Worm (Caenorhabditis elegans) whole organism, L4 larva: ENCODE results near the gene unc-130.

ENCODE experiments used
- T20F7.1 ChIP-seq: fragments of 200-800 bp; sonication (Bioruptor generic); optimal IDR thresholded peaks from 2 replicates; lab custom pipeline; 2018; ENCODE audit warnings: mild to moderate bottlenecking, missing genetic modification characterization, missing compliant biosample characterization
- ZK546.5 ChIP-seq, 2 experiments: sonication (generic microtip); optimal IDR thresholded peaks; 2 replicates each; lab custom pipeline; 2017; ENCODE audit warnings: missing biosample characterization in 2 of 2, missing genetic modification characterization in 2 of 2
- aha-1 ChIP-seq: fragments of 150-350 bp; peaks from one replicate; lab custom pipeline; 2014; ENCODE audit warnings: missing biosample characterization, missing genetic modification characterization
- arid-1 ChIP-seq: fragments of 200-800 bp; sonication (Bioruptor generic); conservative IDR thresholded peaks from 2 replicates; pipeline ENCODE4 v1.3.6; 2022; ENCODE audit warnings: missing genetic modification reagents, missing genetic modification characterization, missing compliant biosample characterization
- ceh-20 ChIP-seq: fragments of 200-800 bp; sonication (Bioruptor generic); IDR thresholded peaks from 2 replicates; pipeline ENCODE4 v1.3.6; 2022; ENCODE audit warnings: missing genetic modification reagents, missing genetic modification characterization, missing compliant biosample characterization
- ceh-62 ChIP-seq: sonication (generic microtip); optimal IDR thresholded peaks from 2 replicates; lab custom pipeline; 2017; ENCODE audit warnings: missing biosample characterization, missing genetic modification characterization
- ceh-82 ChIP-seq: sonication (generic microtip); optimal IDR thresholded peaks from 2 replicates; lab custom pipeline; 2017; ENCODE audit warnings: missing biosample characterization, missing genetic modification characterization
- cey-2 ChIP-seq: sonication (generic microtip); optimal IDR thresholded peaks from 3 replicates; lab custom pipeline; 2017; ENCODE audit warnings: missing genetic modification characterization, mild to moderate bottlenecking, missing compliant biosample characterization, antibody characterized with exemption, borderline replicate concordance; ENCODE audit not compliant: insufficient read depth
- ctbp-1 ChIP-seq: fragments of 200-800 bp; sonication (Bioruptor generic); IDR thresholded peaks from 2 replicates; pipeline ENCODE4 v1.3.6; 2022; ENCODE audit warnings: missing genetic modification reagents, missing genetic modification characterization, missing compliant biosample characterization
- daf-16 ChIP-seq, 3 experiments: sonication (generic microtip); optimal IDR thresholded peaks; 2 replicates each; lab custom pipeline; 2016 to 2017; ENCODE audit warnings: missing genetic modification characterization in 3 of 3, missing genetic modification reagents in 3 of 3, mild to moderate bottlenecking in 2 of 3, missing compliant biosample characterization in 2 of 3, missing biosample characterization in 1 of 3, moderate library complexity in 1 of 3
- dmd-6 ChIP-seq: fragments of 200-800 bp; sonication (Bioruptor generic); IDR thresholded peaks from 2 replicates; pipeline ENCODE4 v1.3.6; 2022; ENCODE audit warnings: missing genetic modification reagents, missing genetic modification characterization, missing compliant biosample characterization
- dmd-9 ChIP-seq: fragments of 200-800 bp; sonication (Bioruptor generic); IDR thresholded peaks from 2 replicates; pipeline ENCODE4 v1.3.6; 2022; ENCODE audit warnings: missing genetic modification reagents, missing genetic modification characterization, missing compliant biosample characterization
- dpl-1 ChIP-seq: fragments of 150-350 bp; optimal IDR thresholded peaks from 2 replicates; lab custom pipeline; 2014; ENCODE audit warnings: missing biosample characterization, missing genetic modification reagents, missing genetic modification characterization
- gei-8 ChIP-seq: fragments of 200-800 bp; sonication (Bioruptor generic); optimal IDR thresholded peaks from 2 replicates; lab custom pipeline; 2018; ENCODE audit warnings: mild to moderate bottlenecking, missing genetic modification characterization, missing compliant biosample characterization
- hif-1 ChIP-seq, 2 experiments: sonication (generic microtip); optimal IDR thresholded peaks; 2 replicates each; lab custom pipeline; 2016 to 2017; ENCODE audit warnings: missing compliant biosample characterization in 2 of 2, missing genetic modification characterization in 2 of 2, missing genetic modification reagents in 2 of 2, missing genotype in 2 of 2, mild to moderate bottlenecking in 1 of 2
- hlh-11 ChIP-seq: fragments of 200-800 bp; sonication (Bioruptor generic); optimal IDR thresholded peaks from 2 replicates; lab custom pipeline; 2018; ENCODE audit warnings: mild to moderate bottlenecking, missing genetic modification characterization, missing compliant biosample characterization
- hlh-30 ChIP-seq: sonication (generic microtip); optimal IDR thresholded peaks from 2 replicates; lab custom pipeline; 2017; ENCODE audit warnings: antibody characterized with exemption, mild to moderate bottlenecking, missing genetic modification characterization, missing compliant biosample characterization; ENCODE audit not compliant: insufficient read depth
- hmg-1.1 ChIP-seq: fragments of 200-800 bp; sonication (Bioruptor generic); IDR thresholded peaks from 2 replicates; pipeline ENCODE4 v1.3.6; 2022; ENCODE audit warnings: missing genetic modification reagents, missing genetic modification characterization, missing compliant biosample characterization
- lin-15B ChIP-seq: fragments of 150-350 bp; sonication (generic microtip); optimal IDR thresholded peaks from 3 replicates; lab custom pipeline; 2014; ENCODE audit warnings: missing biosample characterization, missing genetic modification characterization
- lin-29 ChIP-seq: fragments of 200-800 bp; sonication (Bioruptor generic); IDR thresholded peaks from 2 replicates; pipeline ENCODE4 v1.3.6; 2022; ENCODE audit warnings: missing genetic modification reagents, missing genetic modification characterization, missing compliant biosample characterization
- lin-38 ChIP-seq: fragments of 200-800 bp; sonication (Bioruptor generic); IDR thresholded peaks from 2 replicates; pipeline ENCODE4 v1.3.6; 2022; ENCODE audit warnings: missing genetic modification reagents, missing genetic modification characterization, missing compliant biosample characterization
- lsy-2 ChIP-seq, 2 experiments: fragments of 150-350 bp in 1 of 2; sonication (generic microtip) in 1 of 2; optimal IDR thresholded peaks; 2 replicates each; lab custom pipeline; 2014 to 2017; ENCODE audit warnings: missing biosample characterization in 2 of 2, missing genetic modification characterization in 2 of 2
- madf-9 ChIP-seq: fragments of 200-800 bp; sonication (Bioruptor generic); conservative IDR thresholded peaks from 2 replicates; pipeline ENCODE4 v1.3.6; 2022; ENCODE audit warnings: missing genetic modification reagents, missing genetic modification characterization, missing compliant biosample characterization
- mep-1 ChIP-seq: fragments of 150-350 bp; sonication (generic microtip); optimal IDR thresholded peaks from 3 replicates; lab custom pipeline; 2014; ENCODE audit warnings: missing biosample characterization, missing genetic modification characterization
- mes-2 ChIP-seq: sonication (generic microtip); optimal IDR thresholded peaks from 2 replicates; lab custom pipeline; 2016; ENCODE audit warnings: missing genotype, mild to moderate bottlenecking, missing genetic modification characterization, missing compliant biosample characterization; ENCODE audit not compliant: poor library complexity, severe bottlenecking
- nhr-237 ChIP-seq: sonication (generic microtip); optimal IDR thresholded peaks from 2 replicates; lab custom pipeline; 2017; ENCODE audit warnings: missing biosample characterization, missing genetic modification characterization
- nhr-25 ChIP-seq: sonication (generic microtip); optimal IDR thresholded peaks from 2 replicates; lab custom pipeline; 2017; ENCODE audit warnings: missing genetic modification characterization, mild to moderate bottlenecking, missing compliant biosample characterization, antibody characterized with exemption, moderate library complexity, borderline replicate concordance; ENCODE audit not compliant: insufficient read depth
- nhr-28 ChIP-seq: fragments of 150-350 bp; optimal IDR thresholded peaks from 2 replicates; lab custom pipeline; 2014; ENCODE audit warnings: missing biosample characterization, missing genetic modification characterization
- nhr-76 ChIP-seq: fragments of 150-350 bp; optimal IDR thresholded peaks from 2 replicates; lab custom pipeline; 2014; ENCODE audit warnings: missing biosample characterization, missing genetic modification characterization
- nhr-77 ChIP-seq: fragments of 150-350 bp; optimal IDR thresholded peaks from 2 replicates; lab custom pipeline; 2014; ENCODE audit warnings: missing biosample characterization, missing genetic modification characterization
- sdz-12 ChIP-seq: fragments of 200-800 bp; sonication (Bioruptor generic); optimal IDR thresholded peaks from 2 replicates; lab custom pipeline; 2018; ENCODE audit warnings: mild to moderate bottlenecking, missing genetic modification characterization, missing compliant biosample characterization
- snpc-1.2 ChIP-seq: fragments of 200-800 bp; sonication (Bioruptor generic); IDR thresholded peaks from 2 replicates; pipeline ENCODE4 v1.3.6; 2022; ENCODE audit warnings: missing genetic modification reagents, missing genetic modification characterization, missing compliant biosample characterization
- spr-3 ChIP-seq: fragments of 200-800 bp; sonication (Bioruptor generic); optimal IDR thresholded peaks from 2 replicates; lab custom pipeline; 2018; ENCODE audit warnings: mild to moderate bottlenecking, missing genetic modification characterization, missing compliant biosample characterization
- unc-130 ChIP-seq: sonication (generic microtip); optimal IDR thresholded peaks from 2 replicates; lab custom pipeline; 2016; ENCODE audit warnings: missing genetic modification reagents, missing genetic modification characterization, missing compliant biosample characterization
- unc-62 ChIP-seq, 3 experiments: fragments of 150-350 bp in 1 of 3; sonication (generic microtip); optimal IDR thresholded peaks in 2 of 3; peaks in 1 of 3; 1 replicate in 1 of 3; 2 replicates in 2 of 3; lab custom pipeline; 2014 to 2017; ENCODE audit warnings: missing biosample characterization in 3 of 3, missing genetic modification characterization in 3 of 3, missing genetic modification reagents in 3 of 3, missing genotype in 1 of 3
- vab-7 ChIP-seq: fragments of 200-800 bp; sonication (Bioruptor generic); IDR thresholded peaks from 2 replicates; pipeline ENCODE4 v1.3.6; 2022; ENCODE audit warnings: missing genetic modification reagents, missing genetic modification characterization, missing compliant biosample characterization
- zag-1 ChIP-seq: fragments of 150-350 bp; optimal IDR thresholded peaks from 2 replicates; lab custom pipeline; 2014; ENCODE audit warnings: missing biosample characterization, missing genetic modification characterization
- zip-2 ChIP-seq: fragments of 150-350 bp; optimal IDR thresholded peaks from 2 replicates; lab custom pipeline; 2014; ENCODE audit warnings: missing biosample characterization, missing genetic modification characterization

unc-130 gene

DNA sequence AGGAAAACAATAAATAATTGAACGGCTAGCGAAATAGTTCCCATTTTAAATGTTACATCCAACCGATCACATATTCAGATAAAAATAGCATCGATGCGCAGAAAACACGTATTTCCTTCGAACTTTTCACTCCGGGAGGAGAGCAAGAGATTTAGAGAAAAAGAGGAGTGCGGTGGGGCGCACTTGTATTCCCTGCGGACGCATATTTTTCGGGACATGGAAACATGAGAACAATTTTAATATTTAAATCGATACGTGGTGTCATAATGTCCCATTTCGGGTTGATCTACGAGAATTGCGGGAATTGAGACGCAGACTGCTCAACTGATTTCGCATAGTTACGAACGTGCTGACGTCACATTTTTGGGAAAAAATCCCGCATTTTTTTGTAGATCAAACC is 11.7 kb downstream of the unc-130 start, which contains the start of gene C47G2.4 (continued):
- TF ChIP-seq nhr-25 (tag; lab: Kevin White, UChicago) = no peak

DNA sequence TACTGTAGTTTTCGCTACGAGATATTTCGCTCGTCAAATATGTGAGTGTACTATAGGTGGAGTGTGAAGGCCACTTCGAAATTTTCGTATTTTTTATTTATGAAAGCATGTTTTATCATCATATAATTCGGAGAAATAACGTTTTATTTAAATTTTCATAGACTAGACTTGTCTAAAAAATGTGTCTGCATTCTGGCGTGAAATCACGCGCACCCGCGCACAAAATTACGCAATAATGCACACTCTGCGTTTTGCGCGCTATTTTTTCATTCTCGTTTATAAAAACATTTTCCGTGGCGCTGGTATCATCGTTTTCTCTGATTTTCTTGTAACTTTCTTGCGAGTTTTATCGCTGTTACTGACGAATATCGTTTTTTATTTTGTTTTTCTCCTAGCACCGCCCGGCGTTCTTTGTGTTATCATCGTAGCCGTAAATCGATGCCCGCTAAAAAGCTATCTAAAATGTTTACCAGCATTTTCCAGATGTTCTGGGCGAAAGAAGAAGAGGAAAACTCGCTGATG is 15.5 kb downstream of the unc-130 start, which contains the start of gene saps-1:
Gene saps-1, plus strand, starts transcription at position 472 of the 522 bp plus-strand sequence.
- TF ChIP-seq hmg-1.1 (GFP tag; lab: Robert Waterston, UW) (0 out of 2 replicates have a peak, but pooled peaks have one; percentile 46), ceh-62 (tag; lab: Kevin White, UChicago) (no peak), spr-3 (no peak), daf-16 (GFP tag; optimal IDR thresholded peaks at IDR 0.05; lab: Kevin White, UChicago) (no peak), daf-16 (tag; optimal IDR thresholded peaks at IDR 0.05; lab: Kevin White, UChicago) (peak; percentile 15), mep-1 (tag; lab: Kevin White, UChicago) (peak; percentile 0), arid-1 (0 out of 2 replicates have a peak, but pooled peaks have one; percentile 38), nhr-77 (tag; lab: Kevin White, UChicago) (no peak), hlh-30 (peak; percentile 44), ceh-82 (no peak), dpl-1 (peak; percentile 41), lsy-2 (tag; optimal IDR thresholded peaks at IDR 0.05; lab: Kevin White, UChicago) (peak in 1 of 2 experiments; percentile 43), zip-2 (tag; lab: Kevin White, UChicago) (no peak), nhr-28 (tag; lab: Kevin White, UChicago) (peak; percentile 14), lin-38 (GFP tag; lab: Robert Waterston, UW) (peak; percentile 76), mes-2 (tag; lab: Kevin White, UChicago) (peak; percentile 65), vab-7 (no peak), hlh-11 (tag; lab: Kevin White, UChicago) (peak; percentile 13), zag-1 (no peak), unc-130 (peak; percentile 59), dmd-6 (GFP tag; lab: Robert Waterston, UW) (no peak), dmd-9 (GFP tag; lab: Robert Waterston, UW) (no peak)
- TF ChIP-seq, all 104 proteins: peak for 12

DNA sequence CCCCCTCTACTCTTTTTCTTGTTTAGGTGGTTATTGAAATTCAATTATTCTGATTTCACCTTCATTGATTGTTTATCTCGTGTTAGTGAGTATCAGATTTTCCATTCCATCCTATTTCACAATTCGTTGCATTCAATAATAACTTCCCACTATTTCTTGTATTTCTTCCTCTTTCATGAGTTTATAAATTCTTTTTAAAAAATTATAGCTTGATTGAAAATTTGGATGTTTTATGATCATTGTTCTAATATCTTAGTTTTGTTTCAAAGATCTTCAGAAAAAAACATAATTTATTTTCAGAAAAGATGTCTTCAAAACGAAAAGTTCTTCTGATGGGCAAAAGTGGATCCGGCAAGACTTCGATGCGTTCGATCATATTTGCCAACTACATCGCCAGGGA is 19.3 kb downstream of the unc-130 start, which contains the start of gene raga-1:
Gene raga-1, plus strand, starts transcription at position 301 of the 400 bp plus-strand sequence.
- no peak for TF ChIP-seq snpc-1.2 (GFP tag; lab: Robert Waterston, UW)
- no peak for TF ChIP-seq ceh-20 (GFP tag; lab: Robert Waterston, UW)
- TF ChIP-seq ZK546.5 (tag; optimal IDR thresholded peaks at IDR 0.05; lab: Kevin White, UChicago) = no peak
- no peak for TF ChIP-seq gei-8 (GFP tag; lab: Kevin White, UChicago)
- TF ChIP-seq madf-9 (GFP tag; lab: Robert Waterston, UW) = no peak
- no peak for TF ChIP-seq ctbp-1 (GFP tag; lab: Robert Waterston, UW)
- TF ChIP-seq dpl-1 = no peak
- no peak for TF ChIP-seq hlh-11 (tag; lab: Kevin White, UChicago)
- no peak for TF ChIP-seq nhr-237 (tag; lab: Kevin White, UChicago)
- TF ChIP-seq sdz-12 (GFP tag; lab: Kevin White, UChicago) = no peak
- TF ChIP-seq zip-2 (tag; lab: Kevin White, UChicago) = no peak
- TF ChIP-seq hif-1 (tag; optimal IDR thresholded peaks at IDR 0.05; lab: Kevin White, UChicago) = no peak
- no peak for TF ChIP-seq unc-62 (GFP tag; optimal IDR thresholded peaks at IDR 0.05 in 1 of 2; lab: Kevin White, UChicago)
- no peak for TF ChIP-seq unc-62 (tag; optimal IDR thresholded peaks at IDR 0.05; lab: Kevin White, UChicago)
- no peak for TF ChIP-seq nhr-76 (tag; lab: Kevin White, UChicago)
- TF ChIP-seq aha-1 = no peak
- no peak for TF ChIP-seq cey-2 (tag; lab: Kevin White, UChicago)
- no peak for TF ChIP-seq T20F7.1
- TF ChIP-seq unc-130 = no peak
- no peak for TF ChIP-seq lin-15B (tag; lab: Kevin White, UChicago)
- no peak for TF ChIP-seq lin-29 (GFP tag; lab: Robert Waterston, UW)
- TF ChIP-seq, all 104 proteins: peak for 0
